Fruit fly (Drosophila melanogaster) whole organism, embryonic: ENCODE measurements around the gene CG8112.

ENCODE experiments used
- ATbp ChIP-seq: fragments of 200-800 bp; sonication (Bioruptor generic); optimal IDR thresholded peaks from 2 replicates; lab custom pipeline; 2017; ENCODE audit warnings: missing biosample characterization, mild to moderate bottlenecking, missing genetic modification characterization, missing genetic modification reagents
- Atf3 ChIP-seq: fragments of 200-800 bp; sonication (Bioruptor generic); optimal IDR thresholded peaks from 3 replicates; lab custom pipeline; 2016; ENCODE audit warnings: missing biosample characterization, missing genetic modification characterization
- CG10147 ChIP-seq: fragments of 200-800 bp; sonication (Bioruptor generic); optimal IDR thresholded peaks from 2 replicates; lab custom pipeline; 2019; ENCODE audit warnings: missing biosample characterization, mild to moderate bottlenecking, missing genetic modification characterization, moderate library complexity
- CG10462 ChIP-seq: fragments of 200-800 bp; sonication (Bioruptor generic); optimal IDR thresholded peaks from 2 replicates; lab custom pipeline; 2016; ENCODE audit warnings: missing biosample characterization, missing genetic modification characterization
- CG10959 ChIP-seq: fragments of 200-800 bp; sonication (Bioruptor generic); IDR thresholded peaks from 2 replicates; pipeline ENCODE4 v1.3.6; 2022; ENCODE audit warnings: missing biosample characterization, missing genetic modification characterization
- CG12155 ChIP-seq: fragments of 200-800 bp; sonication (Bioruptor generic); optimal IDR thresholded peaks from 3 replicates; lab custom pipeline; 2016; ENCODE audit warnings: missing biosample characterization, missing genetic modification characterization
- CG12236 ChIP-seq: fragments of 200-800 bp; sonication (Bioruptor generic); optimal IDR thresholded peaks from 2 replicates; lab custom pipeline; 2016; ENCODE audit warnings: missing biosample characterization, missing genetic modification characterization
- CG14441 ChIP-seq: fragments of 200-800 bp; sonication (Bioruptor generic); IDR thresholded peaks from 2 replicates; pipeline ENCODE4 v1.3.6; 2022; ENCODE audit warnings: missing biosample characterization, missing genetic modification characterization
- CG1529 ChIP-seq: fragments of 200-800 bp; sonication (Bioruptor generic); optimal IDR thresholded peaks from 3 replicates; lab custom pipeline; 2018; ENCODE audit warnings: missing biosample characterization, missing genetic modification characterization
- CG16815 ChIP-seq: fragments of 200-800 bp; sonication (Bioruptor generic); optimal IDR thresholded peaks from 3 replicates; lab custom pipeline; 2017; ENCODE audit warnings: missing biosample characterization, mild to moderate bottlenecking, missing genetic modification characterization
- CG2678 ChIP-seq: fragments of 200-800 bp; sonication (Bioruptor generic); optimal IDR thresholded peaks from 3 replicates; lab custom pipeline; 2019; ENCODE audit warnings: missing biosample characterization, mild to moderate bottlenecking, missing genetic modification characterization, moderate library complexity
- CG30403 ChIP-seq: fragments of 200-800 bp; sonication (Bioruptor generic); optimal IDR thresholded peaks from 3 replicates; lab custom pipeline; 2016; ENCODE audit warnings: missing biosample characterization, missing genetic modification characterization
- CG31441 ChIP-seq: fragments of 200-800 bp; sonication (Bioruptor generic); IDR thresholded peaks from 2 replicates; pipeline ENCODE4 v1.3.6; 2022; ENCODE audit warnings: missing biosample characterization, missing genetic modification characterization
- CG4360 ChIP-seq: fragments of 200-800 bp; sonication (Bioruptor generic); IDR thresholded peaks from 2 replicates; pipeline ENCODE4 v1.3.6; 2022; ENCODE audit warnings: missing biosample characterization, missing genetic modification characterization
- CG43689 ChIP-seq: fragments of 200-800 bp; sonication (Bioruptor generic); IDR thresholded peaks from 2 replicates; pipeline ENCODE4 v1.3.6; 2022; ENCODE audit warnings: missing biosample characterization, missing genetic modification characterization
- CG4820 ChIP-seq: fragments of 200-800 bp; sonication (Bioruptor generic); optimal IDR thresholded peaks from 3 replicates; lab custom pipeline; 2016; ENCODE audit warnings: missing biosample characterization, missing genetic modification characterization
- CG6765 ChIP-seq: fragments of 200-800 bp; sonication (Bioruptor generic); optimal IDR thresholded peaks from 3 replicates; lab custom pipeline; 2017; ENCODE audit warnings: missing biosample characterization, mild to moderate bottlenecking, missing genetic modification characterization
- CG7786 ChIP-seq: fragments of 200-800 bp; sonication (Bioruptor generic); optimal IDR thresholded peaks from 2 replicates; lab custom pipeline; 2016; ENCODE audit warnings: missing biosample characterization, missing genetic modification characterization
- CG7928 ChIP-seq: fragments of 200-800 bp; sonication (Bioruptor generic); optimal IDR thresholded peaks from 2 replicates; lab custom pipeline; 2017; ENCODE audit warnings: missing biosample characterization, mild to moderate bottlenecking, missing genetic modification characterization
- CG9437 ChIP-seq: fragments of 200-800 bp; sonication (Bioruptor generic); optimal IDR thresholded peaks from 2 replicates; lab custom pipeline; 2018; ENCODE audit warnings: missing biosample characterization, mild to moderate bottlenecking, missing genetic modification characterization
- CG9727 ChIP-seq: fragments of 200-800 bp; sonication (Bioruptor generic); optimal IDR thresholded peaks from 3 replicates; lab custom pipeline; 2017; ENCODE audit warnings: missing biosample characterization, mild to moderate bottlenecking, missing genetic modification characterization
- Dp ChIP-seq: fragments of 200-800 bp; sonication (Bioruptor generic); optimal IDR thresholded peaks from 2 replicates; lab custom pipeline; 2018; ENCODE audit warnings: missing biosample characterization, mild to moderate bottlenecking, missing genetic modification characterization, moderate library complexity
- Ets97D ChIP-seq: fragments of 200-800 bp; sonication (Bioruptor generic); optimal IDR thresholded peaks from 3 replicates; lab custom pipeline; 2016; ENCODE audit warnings: missing biosample characterization, missing genetic modification characterization
- Fer2 ChIP-seq: fragments of 200-800 bp; sonication (Bioruptor generic); optimal IDR thresholded peaks from 2 replicates; lab custom pipeline; 2018; ENCODE audit warnings: missing biosample characterization, mild to moderate bottlenecking, missing genetic modification characterization, moderate library complexity
- GATAe ChIP-seq: fragments of 200-800 bp; sonication (Bioruptor generic); conservative IDR thresholded peaks from 2 replicates; pipeline ENCODE4 v1.3.6; 2022; ENCODE audit warnings: missing biosample characterization, missing genetic modification characterization
- H2.0 ChIP-seq: fragments of 200-800 bp; sonication (Bioruptor generic); IDR thresholded peaks from 2 replicates; pipeline ENCODE4 v1.3.6; 2022; ENCODE audit warnings: missing biosample characterization, missing genetic modification characterization
- HLHmδ ChIP-seq: fragments of 200-800 bp; sonication (Bioruptor generic); optimal IDR thresholded peaks from 2 replicates; lab custom pipeline; 2018; ENCODE audit warnings: missing biosample characterization, mild to moderate bottlenecking, missing genetic modification characterization, moderate library complexity
- MBD-R2 ChIP-seq: fragments of 200-800 bp; sonication (Bioruptor generic); IDR thresholded peaks from 2 replicates; pipeline ENCODE4 v1.3.6; 2022; ENCODE audit warnings: missing biosample characterization, missing genetic modification characterization
- Nf-YA ChIP-seq: fragments of 200-800 bp; sonication (Bioruptor generic); IDR thresholded peaks from 2 replicates; pipeline ENCODE4 v1.3.6; 2022; ENCODE audit warnings: missing biosample characterization, missing genetic modification characterization
- Sry-β ChIP-seq: fragments of 200-800 bp; sonication (Bioruptor generic); optimal IDR thresholded peaks from 2 replicates; lab custom pipeline; 2018; ENCODE audit warnings: missing biosample characterization, mild to moderate bottlenecking, missing genetic modification characterization, moderate library complexity
- Trl ChIP-seq, 3 experiments: fragments of >200 bp in 2 of 3; fragments of 200-800 bp in 1 of 3; sonication (Bioruptor generic) in 1 of 3; optimal IDR thresholded peaks; 2 replicates in 1 of 3; 3 replicates in 2 of 3; lab custom pipeline; 2016 to 2017; ENCODE audit warnings: missing biosample characterization in 1 of 3, missing genetic modification characterization in 1 of 3
- al ChIP-seq: fragments of 200-800 bp; sonication (Bioruptor generic); IDR thresholded peaks from 2 replicates; pipeline ENCODE4 v1.3.6; 2022; ENCODE audit warnings: missing biosample characterization, missing genetic modification characterization
- aop ChIP-seq: fragments of 200-800 bp; sonication (Bioruptor generic); IDR thresholded peaks from 2 replicates; pipeline ENCODE4 v1.3.6; 2022; ENCODE audit warnings: missing biosample characterization, missing genetic modification characterization
- ase ChIP-seq: fragments of 200-800 bp; sonication (Bioruptor generic); IDR thresholded peaks from 3 replicates; pipeline ENCODE4 v1.3.6; 2022; ENCODE audit warnings: missing biosample characterization, missing genetic modification characterization
- chif ChIP-seq, 2 experiments: fragments of 200-800 bp; sonication (Bioruptor generic); optimal IDR thresholded peaks; 3 replicates each; lab custom pipeline; 2016; ENCODE audit warnings: missing biosample characterization in 2 of 2, missing genetic modification characterization in 2 of 2
- chm ChIP-seq: fragments of 200-800 bp; sonication (Bioruptor generic); IDR thresholded peaks from 2 replicates; pipeline ENCODE4 v1.3.6; 2022; ENCODE audit warnings: missing biosample characterization, missing genetic modification characterization
- cwo ChIP-seq: fragments of 200-800 bp; sonication (Bioruptor generic); optimal IDR thresholded peaks from 3 replicates; lab custom pipeline; 2017; ENCODE audit warnings: missing biosample characterization, missing genetic modification characterization, mild to moderate bottlenecking, moderate library complexity, missing genetic modification reagents
- ems ChIP-seq: fragments of 200-800 bp; sonication (Bioruptor generic); optimal IDR thresholded peaks from 3 replicates; lab custom pipeline; 2016; ENCODE audit warnings: missing biosample characterization, missing genetic modification characterization
- esg ChIP-seq: fragments of 200-800 bp; sonication (Bioruptor generic); conservative IDR thresholded peaks from 2 replicates; pipeline ENCODE4 v1.3.6; 2022; ENCODE audit warnings: missing biosample characterization, missing genetic modification characterization
- ewg ChIP-seq: fragments of 200-800 bp; sonication (Bioruptor generic); optimal IDR thresholded peaks from 3 replicates; lab custom pipeline; 2017; ENCODE audit warnings: mild to moderate bottlenecking, missing biosample characterization, missing genetic modification reagents, missing genetic modification characterization
- mam ChIP-seq: fragments of 200-800 bp; sonication (Bioruptor generic); optimal IDR thresholded peaks from 3 replicates; lab custom pipeline; 2016; ENCODE audit warnings: missing biosample characterization, missing genetic modification characterization
- mirr ChIP-seq: fragments of 200-800 bp; sonication (Bioruptor generic); optimal IDR thresholded peaks from 3 replicates; lab custom pipeline; 2018; ENCODE audit warnings: missing biosample characterization, mild to moderate bottlenecking, missing genetic modification characterization
- oc ChIP-seq: fragments of 200-800 bp; sonication (Bioruptor generic); optimal IDR thresholded peaks from 2 replicates; lab custom pipeline; 2018; ENCODE audit warnings: missing biosample characterization, mild to moderate bottlenecking, missing genetic modification characterization, moderate library complexity
- pfk ChIP-seq: fragments of 200-800 bp; sonication (Bioruptor generic); optimal IDR thresholded peaks from 2 replicates; lab custom pipeline; 2018; ENCODE audit warnings: missing biosample characterization, mild to moderate bottlenecking, missing genetic modification characterization, moderate library complexity
- pho ChIP-seq: fragments of 200-800 bp; sonication (Bioruptor generic); optimal IDR thresholded peaks from 2 replicates; lab custom pipeline; 2016; ENCODE audit warnings: missing biosample characterization, missing genetic modification characterization
- sd ChIP-seq: fragments of 200-800 bp; sonication (Bioruptor generic); optimal IDR thresholded peaks from 3 replicates; lab custom pipeline; 2018; ENCODE audit warnings: missing biosample characterization, mild to moderate bottlenecking, missing genetic modification characterization, moderate library complexity
- sim ChIP-seq: fragments of 200-800 bp; sonication (Bioruptor generic); IDR thresholded peaks from 2 replicates; pipeline ENCODE4 v1.3.6; 2022; ENCODE audit warnings: missing biosample characterization, missing genetic modification characterization
- trh ChIP-seq: fragments of 200-800 bp; sonication (Bioruptor generic); optimal IDR thresholded peaks from 2 replicates; lab custom pipeline; 2016; ENCODE audit warnings: missing biosample characterization, missing genetic modification characterization
- wor ChIP-seq: fragments of 200-800 bp; sonication (Bioruptor generic); IDR thresholded peaks from 2 replicates; pipeline ENCODE4 v1.3.6; 2022; ENCODE audit warnings: missing biosample characterization, missing genetic modification characterization
- z ChIP-seq: fragments of 200-800 bp; sonication (Bioruptor generic); IDR thresholded peaks from 3 replicates; pipeline ENCODE4 v1.3.6; 2022; ENCODE audit warnings: missing biosample characterization, missing genetic modification characterization

Gene CG8112

DNA sequence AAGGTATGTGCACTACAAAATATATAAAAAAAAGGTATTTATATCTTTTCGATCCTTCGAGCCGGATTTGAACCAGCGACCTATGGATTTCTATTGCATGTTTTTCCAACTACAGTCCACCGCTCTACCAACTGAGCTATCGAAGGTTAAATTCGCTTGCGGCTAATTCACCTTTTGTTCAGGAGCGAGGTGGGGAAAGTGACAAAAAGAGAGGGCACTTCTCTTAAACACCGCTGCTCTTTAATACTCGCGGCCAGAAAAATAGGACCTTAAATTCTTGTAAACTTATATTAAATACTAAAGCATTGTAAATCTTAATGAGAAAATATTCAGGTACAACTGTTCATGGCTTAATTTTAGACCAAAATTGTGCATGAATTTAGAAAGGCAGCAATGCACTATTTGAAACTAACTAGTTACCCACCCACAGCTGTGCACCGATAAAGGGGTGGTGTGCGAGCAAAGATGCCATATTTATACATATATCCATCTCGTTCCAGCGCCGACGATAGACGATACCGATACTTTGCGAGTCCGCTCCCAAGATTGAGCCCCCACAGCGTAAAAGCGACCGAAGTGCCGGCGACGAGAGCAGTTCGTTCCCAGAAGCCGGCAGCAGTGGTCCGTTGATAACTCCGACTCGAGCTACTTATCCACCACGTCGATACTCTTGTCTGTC, 43.6 kb upstream of the CG8112 start (continued):
- TF ChIP-seq Fer2 (tag; lab: Kevin White, UChicago): peak; percentile 92
- TF ChIP-seq CG4820: peak; percentile 97
- TF ChIP-seq CG10147 (GFP tag; lab: Kevin White, UChicago): peak; percentile 97
- peak; percentile 38 for TF ChIP-seq Dp (GFP tag; lab: Kevin White, UChicago)
- peak; percentile 95 for TF ChIP-seq trh
- peak; percentile 97 for TF ChIP-seq pho (GFP tag; lab: Kevin White, UChicago)
- peak; percentile 92 for TF ChIP-seq Atf3
- TF ChIP-seq Ets97D: peak; percentile 92
- peak; percentile 94 for TF ChIP-seq mirr (GFP tag; lab: Kevin White, UChicago)
- TF ChIP-seq mam (GFP tag; lab: Kevin White, UChicago): peak; percentile 98
- peak; percentile 73 for TF ChIP-seq pfk
- TF ChIP-seq esg: peak; percentile 92
- peak; percentile 97 for TF ChIP-seq cwo (GFP tag; lab: Kevin White, UChicago)
- TF ChIP-seq wor: peak; percentile 90
- peak; percentile 98 for TF ChIP-seq ems (GFP tag; lab: Kevin White, UChicago)
- peak; percentile 97 for TF ChIP-seq CG7786 (GFP tag; lab: Kevin White, UChicago)
- peak; percentile 80; the same call in 2 of the 3 replicates for TF ChIP-seq z
- TF ChIP-seq CG10959 (GFP tag; lab: Robert Waterston, UW): peak; percentile 94
- TF ChIP-seq CG7928: peak; percentile 81
- TF ChIP-seq CG12155 (GFP tag; lab: Kevin White, UChicago): peak; percentile 98
- TF ChIP-seq CG12236: peak; percentile 95
- TF ChIP-seq aop (GFP tag; lab: Robert Waterston, UW): peak; percentile 83
- TF ChIP-seq Trl (optimal IDR thresholded peaks at IDR 0.05; lab: Kevin White, UChicago): peak; percentile 78 to 85
- TF ChIP-seq Trl (GFP tag; optimal IDR thresholded peaks at IDR 0.05; lab: Kevin White, UChicago): peak; percentile 98
- TF ChIP-seq Sry-β (GFP tag; lab: Kevin White, UChicago): peak; percentile 74
- peak; percentile 86 for TF ChIP-seq al (GFP tag; lab: Robert Waterston, UW)
- peak; percentile 92 for TF ChIP-seq MBD-R2 (GFP tag; lab: Robert Waterston, UW)
- TF ChIP-seq CG31441 (GFP tag; lab: Robert Waterston, UW): peak; percentile 98
- peak; percentile 96 for TF ChIP-seq sim (GFP tag; lab: Robert Waterston, UW)
- peak; percentile 86 for TF ChIP-seq CG4360 (GFP tag; lab: Robert Waterston, UW)
- peak; percentile 95 for TF ChIP-seq H2.0 (GFP tag; lab: Robert Waterston, UW)
- TF ChIP-seq CG1529 (GFP tag; lab: Kevin White, UChicago): peak; percentile 97
- TF ChIP-seq CG16815: peak; percentile 96
- TF ChIP-seq ATbp (GFP tag; lab: Kevin White, UChicago): peak; percentile 99
- peak; percentile 95 to 98 for TF ChIP-seq chif (GFP tag; optimal IDR thresholded peaks at IDR 0.05; lab: Kevin White, UChicago)
- peak; percentile 98 for TF ChIP-seq CG6765
- peak; percentile 96 for TF ChIP-seq ase (GFP tag; lab: Robert Waterston, UW)
- TF ChIP-seq HLHmδ (GFP tag; lab: Kevin White, UChicago): peak; percentile 60
- peak; percentile 98 for TF ChIP-seq chm
- TF ChIP-seq CG30403 (GFP tag; lab: Kevin White, UChicago): peak; percentile 98
- TF ChIP-seq oc (tag; lab: Kevin White, UChicago): peak; percentile 98
- TF ChIP-seq CG14441: peak; percentile 95
- peak; percentile 96 for TF ChIP-seq Nf-YA
- TF ChIP-seq CG2678 (tag; lab: Kevin White, UChicago): peak; percentile 98
- TF ChIP-seq CG9727: peak; percentile 99
- peak; percentile 95 for TF ChIP-seq CG10462 (GFP tag; lab: Kevin White, UChicago)
- peak; percentile 94 for TF ChIP-seq ewg (GFP tag; lab: Kevin White, UChicago)
- peak; percentile 84 for TF ChIP-seq GATAe (GFP tag; lab: Robert Waterston, UW)
- TF ChIP-seq sd: peak; percentile 92
- peak; percentile 91 for TF ChIP-seq CG9437 (GFP tag; lab: Kevin White, UChicago)
- TF ChIP-seq CG43689: peak; percentile 92
